Worm (Caenorhabditis elegans): Measurements from ENCODE around the gene C44C1.1.

Gene C44C1.1

ce11 chrX:977958-978686, 2.5 kb upstream of the C44C1.1 start, which contains the start of gene abhd-3.2:
Gene abhd-3.2, minus strand, starts transcription at chrX:978008.
- no peak for TF ChIP-seq madf-5 (GFP tag; IDR thresholded peaks at IDR 0.05)
- 0 out of 2 replicates have a peak, but pooled peaks have one; percentile 23 for TF ChIP-seq nhr-42 (GFP tag; IDR thresholded peaks at IDR 0.05)
- no peak for TF ChIP-seq vab-7 (GFP tag; IDR thresholded peaks at IDR 0.05)
- TF ChIP-seq nhr-102 (tag; optimal IDR thresholded peaks at IDR 0.05) = peak; percentile 61
- no peak for TF ChIP-seq ceh-32 (tag; optimal IDR thresholded peaks at IDR 0.05; ENCODE audit: poor library complexity)
- TF ChIP-seq hif-1 (tag; optimal IDR thresholded peaks at IDR 0.05) = no peak
- TF ChIP-seq egl-43 (GFP tag; IDR thresholded peaks at IDR 0.05) = no peak
- TF ChIP-seq ces-1 (GFP tag; optimal IDR thresholded peaks at IDR 0.05) = no peak
- no peak for TF ChIP-seq aha-1 (tag)
- TF ChIP-seq gei-8 (GFP tag; optimal IDR thresholded peaks at IDR 0.05) = peak; percentile 24
- no peak for TF ChIP-seq lin-29 (GFP tag; IDR thresholded peaks at IDR 0.05)
- peak; percentile 87 for TF ChIP-seq ceh-20 (GFP tag; IDR thresholded peaks at IDR 0.05)
- TF ChIP-seq lsy-2 (tag; optimal IDR thresholded peaks at IDR 0.05) = peak in 1 of 2 experiments; percentile 51
- peak in 1 of 2 experiments; percentile 99 for TF ChIP-seq unc-62 (GFP tag; optimal IDR thresholded peaks at IDR 0.05 in 1 of 2)
- no peak for TF ChIP-seq unc-62 (tag; optimal IDR thresholded peaks at IDR 0.05)
- no peak for TF ChIP-seq dmd-8 (GFP tag; IDR thresholded peaks at IDR 0.05)
- TF ChIP-seq spr-1 (tag; optimal IDR thresholded peaks at IDR 0.05) = no peak
- no peak for TF ChIP-seq dmd-9 (GFP tag; IDR thresholded peaks at IDR 0.05)
- no peak for TF ChIP-seq F49E8.2 (tag; optimal IDR thresholded peaks at IDR 0.05; ENCODE audit: borderline replicate concordance)
- TF ChIP-seq zip-2 (tag; optimal IDR thresholded peaks at IDR 0.05) = no peak
- no peak for TF ChIP-seq nhr-76 (tag; optimal IDR thresholded peaks at IDR 0.05)
- TF ChIP-seq mdl-1 (tag; optimal IDR thresholded peaks at IDR 0.05) = peak in 1 of 2 experiments; percentile 56
- TF ChIP-seq dpl-1 (GFP tag; optimal IDR thresholded peaks at IDR 0.05) = no peak
- no peak for TF ChIP-seq unc-130 (GFP tag; optimal IDR thresholded peaks at IDR 0.05)
- TF ChIP-seq lim-7 (GFP tag; IDR thresholded peaks at IDR 0.05) = no peak
- TF ChIP-seq ZK337.2 (GFP tag; IDR thresholded peaks at IDR 0.05) = no peak
- TF ChIP-seq zfp-3 (GFP tag; conservative IDR thresholded peaks at IDR 0.05) = no peak
- TF ChIP-seq ceh-44 (GFP tag; IDR thresholded peaks at IDR 0.05) = no peak
- TF ChIP-seq hlh-11 (tag; optimal IDR thresholded peaks at IDR 0.05) = peak; percentile 93
- no peak for TF ChIP-seq T26A8.4 (GFP tag; IDR thresholded peaks at IDR 0.05)
- TF ChIP-seq rbr-2 (tag; optimal IDR thresholded peaks at IDR 0.05) = no peak
- no peak for TF ChIP-seq skn-1 (tag; optimal IDR thresholded peaks at IDR 0.05)
- TF ChIP-seq nhr-25 (tag; optimal IDR thresholded peaks at IDR 0.05; ENCODE audit: borderline replicate concordance, insufficient read depth) = no peak
- no peak for TF ChIP-seq zip-11 (GFP tag; IDR thresholded peaks at IDR 0.05)
- no peak for TF ChIP-seq egl-27 (tag; optimal IDR thresholded peaks at IDR 0.05)
- TF ChIP-seq nhr-41 (GFP tag; IDR thresholded peaks at IDR 0.05) = 0 out of 2 replicates have a peak, but pooled peaks have one; percentile 46
- peak; percentile 50 for TF ChIP-seq T20F7.1 (GFP tag; optimal IDR thresholded peaks at IDR 0.05)
- TF ChIP-seq F44E2.7 (GFP tag; IDR thresholded peaks at IDR 0.05) = no peak
- TF ChIP-seq R02D3.7 (tag; optimal IDR thresholded peaks at IDR 0.05) = no peak
- no peak for TF ChIP-seq F37D6.2 (tag; optimal IDR thresholded peaks at IDR 0.05)
- TF ChIP-seq F10B5.3 (tag; optimal IDR thresholded peaks at IDR 0.05) = no peak
- no peak for TF ChIP-seq aly-2 (tag; optimal IDR thresholded peaks at IDR 0.05)
- TF ChIP-seq mxl-3 (GFP tag; optimal IDR thresholded peaks at IDR 0.05) = peak; percentile 53
- TF ChIP-seq daf-8 (GFP tag; IDR thresholded peaks at IDR 0.05) = no peak
- TF ChIP-seq Y105C5A.15 (GFP tag; IDR thresholded peaks at IDR 0.05) = no peak
- no peak for TF ChIP-seq Y75B8A.6 (GFP tag; IDR thresholded peaks at IDR 0.05)
- no peak for TF ChIP-seq set-16 (GFP tag; IDR thresholded peaks at IDR 0.05)
- no peak for TF ChIP-seq daf-12 (tag; optimal IDR thresholded peaks at IDR 0.05)
- TF ChIP-seq madf-9 (GFP tag; conservative IDR thresholded peaks at IDR 0.05) = no peak
- no peak for TF ChIP-seq jun-1 (tag; optimal IDR thresholded peaks at IDR 0.05)

Measured in whole organism, L4 larva.